Fruit fly (Drosophila melanogaster) whole organism, larva: Measurements from ENCODE around the gene dpr16.

ENCODE experiments used
- noc ChIP-seq: fragments of 200-800 bp; sonication (Bioruptor generic); optimal IDR thresholded peaks from 3 replicates; lab custom pipeline; 2019; ENCODE audit warnings: missing biosample characterization, mild to moderate bottlenecking, missing genetic modification characterization, moderate library complexity

Gene dpr16

DNA sequence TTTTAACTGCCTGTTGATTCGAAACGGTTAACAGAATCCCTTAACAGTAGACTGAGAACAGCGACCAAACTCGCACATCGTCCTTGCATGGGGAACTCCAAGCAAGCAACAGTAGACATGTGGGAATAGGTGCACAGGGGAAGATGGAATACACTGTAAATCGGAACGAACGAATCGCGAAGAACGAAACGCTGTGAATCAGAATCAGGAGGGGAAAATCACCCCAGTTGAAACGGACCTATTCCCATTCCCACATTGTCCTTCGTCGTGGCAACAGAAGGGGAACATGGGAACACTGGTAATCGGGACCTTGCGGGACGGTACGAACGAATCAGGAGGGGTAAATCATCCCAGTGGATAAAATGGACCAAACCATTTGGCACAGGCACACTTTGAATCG lies at the start of gene dpr16:
Gene dpr16 (plus strand): TSS at position 386 of the 400 bp plus-strand sequence.
- TF ChIP-seq noc (tag; lab: Kevin White, UChicago): no peak

DNA sequence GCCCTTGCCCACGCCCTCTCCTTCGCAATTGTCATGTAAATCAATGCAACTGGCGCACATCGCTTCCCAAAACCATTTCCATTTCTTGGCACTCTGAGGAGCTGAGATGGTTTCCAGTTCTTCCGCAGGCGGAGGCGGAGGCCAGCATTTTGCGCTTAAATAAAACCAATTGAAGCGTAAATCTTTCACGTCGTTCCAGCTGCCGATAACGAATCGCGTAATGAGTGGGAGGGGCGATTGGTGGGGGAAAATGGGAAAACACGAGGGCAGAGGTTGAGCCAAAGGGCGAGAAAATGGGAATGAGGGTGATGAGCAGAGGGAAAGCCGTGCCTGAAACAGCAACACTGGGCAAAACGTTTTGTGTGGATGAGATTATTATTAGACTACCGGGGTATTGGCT lies 48.3 kb upstream of the dpr16 start:
- TF ChIP-seq noc (tag; lab: Kevin White, UChicago): no peak

DNA sequence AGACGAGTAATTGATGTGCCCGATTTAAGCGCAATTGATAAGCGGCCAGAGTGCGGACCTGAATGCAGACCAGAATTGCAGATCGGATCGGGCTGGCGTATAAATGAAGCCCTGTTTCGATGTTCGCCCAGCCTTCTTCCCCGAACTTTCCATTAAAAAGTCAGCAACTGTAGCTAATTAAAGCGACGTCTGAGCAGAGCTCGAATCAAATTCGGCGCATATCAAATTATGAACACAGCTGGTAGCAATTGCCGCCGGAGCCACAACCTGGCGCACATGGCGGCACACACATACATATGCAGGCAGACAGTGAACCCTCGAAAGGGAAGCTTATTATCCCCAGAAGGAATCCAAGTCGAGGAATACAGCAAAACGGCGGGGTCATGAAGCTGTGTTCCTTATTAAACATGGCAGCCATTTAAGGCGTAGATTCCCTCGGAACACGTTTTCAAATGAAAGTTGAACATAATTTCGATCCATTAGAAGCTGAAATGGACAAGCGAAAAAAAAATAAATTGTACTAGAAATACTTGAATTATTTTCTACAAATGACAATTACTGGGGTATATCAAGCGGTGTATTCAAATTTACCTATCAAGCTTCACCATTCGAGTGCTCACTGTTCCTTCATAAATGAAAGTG lies 47.2 kb upstream of the dpr16 start:
- TF ChIP-seq noc (tag; lab: Kevin White, UChicago): no peak

dm6 chr3R:5104212-5104611 lies 46.5 kb upstream of the dpr16 start:
- no peak for TF ChIP-seq noc (tag; lab: Kevin White, UChicago)

- TF ChIP-seq noc (tag; lab: Kevin White, UChicago): no peak
Measured at dm6 chr3R:5105439-5105838, 45.3 kb upstream of the dpr16 start.

dm6 chr3R:5106917-5107316 lies 43.8 kb upstream of the dpr16 start:
- no peak for TF ChIP-seq noc (tag; lab: Kevin White, UChicago)

dm6 chr3R:5108034-5108433 lies 42.7 kb upstream of the dpr16 start:
- TF ChIP-seq noc (tag; lab: Kevin White, UChicago): peak; percentile 57

- no peak for TF ChIP-seq noc (tag; lab: Kevin White, UChicago)
Measured at dm6 chr3R:5109078-5109477, 41.6 kb upstream of the dpr16 start, which contains the start of gene CG43131. Gene CG43131, minus strand, starts transcription at chr3R:5109178.

- no peak for TF ChIP-seq noc (tag; lab: Kevin White, UChicago)
Measured at dm6 chr3R:5109558-5110211, 41.0 kb upstream of the dpr16 start.

DNA sequence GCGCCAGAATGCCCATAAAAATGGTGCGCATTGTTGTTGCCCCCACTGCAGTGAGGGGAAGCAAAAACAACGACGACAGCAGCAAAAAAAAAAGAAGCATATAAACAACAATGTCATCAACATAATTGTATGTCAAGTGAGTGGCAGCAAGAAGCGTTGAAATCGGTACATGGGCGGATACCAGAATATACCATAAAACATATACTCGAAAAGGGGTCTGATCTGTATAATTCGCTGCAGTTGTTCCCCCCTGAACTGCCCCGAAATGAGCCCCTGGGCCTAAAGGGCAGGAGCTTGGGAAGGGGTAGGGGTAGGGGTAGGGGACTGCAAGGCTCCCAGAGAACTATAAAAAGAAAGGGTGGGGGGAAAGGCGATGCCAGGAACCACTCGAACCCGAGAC lies 38.8 kb upstream of the dpr16 start:
- TF ChIP-seq noc (tag; lab: Kevin White, UChicago): no peak

DNA sequence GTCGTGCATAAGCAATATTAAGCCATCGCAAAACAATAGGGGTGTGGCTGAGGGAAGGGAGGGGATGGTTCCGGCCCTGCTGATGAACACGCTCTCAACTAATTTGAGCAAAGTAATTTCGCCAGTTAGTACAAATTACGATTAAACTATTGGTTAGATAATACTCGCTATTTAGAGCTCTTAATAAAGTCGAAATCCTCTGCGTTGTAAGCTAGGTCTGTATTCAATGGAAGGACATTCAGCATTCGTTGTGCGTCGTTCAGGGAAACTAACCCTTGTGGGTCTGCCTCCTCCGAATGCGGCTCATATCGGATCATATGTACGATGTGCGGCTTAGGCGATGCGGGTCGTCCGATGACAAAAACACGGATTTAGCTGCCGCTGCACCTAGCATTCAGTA lies 38.3 kb upstream of the dpr16 start:
- no peak for TF ChIP-seq noc (tag; lab: Kevin White, UChicago)

- TF ChIP-seq noc (tag; lab: Kevin White, UChicago): no peak
Measured at dm6 chr3R:5112814-5113486, 37.8 kb upstream of the dpr16 start.

- TF ChIP-seq noc (tag; lab: Kevin White, UChicago): no peak
Measured at dm6 chr3R:5114147-5114546, 36.6 kb upstream of the dpr16 start.

DNA sequence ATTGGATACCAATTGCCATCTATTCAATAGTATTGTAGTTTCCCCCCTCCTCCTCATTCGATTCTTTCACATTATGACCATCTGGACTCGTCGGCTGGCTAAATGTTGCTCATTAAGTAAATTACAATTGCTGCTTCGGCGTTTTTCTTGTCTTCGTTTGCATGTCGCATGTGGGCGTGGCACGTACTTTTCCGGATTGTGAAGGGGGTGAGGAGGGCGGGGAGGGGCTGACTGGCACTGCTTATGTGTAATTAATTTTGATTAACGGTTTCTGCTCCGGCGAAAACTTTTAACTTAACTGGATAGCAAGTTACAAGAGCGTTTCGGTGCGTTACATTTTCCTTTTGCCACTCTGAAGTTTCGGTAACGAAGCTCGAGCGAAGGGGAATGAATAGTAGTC lies 35.3 kb upstream of the dpr16 start:
- no peak for TF ChIP-seq noc (tag; lab: Kevin White, UChicago)

dm6 chr3R:5116425-5116824 lies 34.3 kb upstream of the dpr16 start:
- TF ChIP-seq noc (tag; lab: Kevin White, UChicago): no peak

dm6 chr3R:5118185-5118584 lies 32.5 kb upstream of the dpr16 start:
- no peak for TF ChIP-seq noc (tag; lab: Kevin White, UChicago)
